Fruit fly (Drosophila melanogaster): Measurements from ENCODE around the gene Raf.

The Raf gene

DNA sequence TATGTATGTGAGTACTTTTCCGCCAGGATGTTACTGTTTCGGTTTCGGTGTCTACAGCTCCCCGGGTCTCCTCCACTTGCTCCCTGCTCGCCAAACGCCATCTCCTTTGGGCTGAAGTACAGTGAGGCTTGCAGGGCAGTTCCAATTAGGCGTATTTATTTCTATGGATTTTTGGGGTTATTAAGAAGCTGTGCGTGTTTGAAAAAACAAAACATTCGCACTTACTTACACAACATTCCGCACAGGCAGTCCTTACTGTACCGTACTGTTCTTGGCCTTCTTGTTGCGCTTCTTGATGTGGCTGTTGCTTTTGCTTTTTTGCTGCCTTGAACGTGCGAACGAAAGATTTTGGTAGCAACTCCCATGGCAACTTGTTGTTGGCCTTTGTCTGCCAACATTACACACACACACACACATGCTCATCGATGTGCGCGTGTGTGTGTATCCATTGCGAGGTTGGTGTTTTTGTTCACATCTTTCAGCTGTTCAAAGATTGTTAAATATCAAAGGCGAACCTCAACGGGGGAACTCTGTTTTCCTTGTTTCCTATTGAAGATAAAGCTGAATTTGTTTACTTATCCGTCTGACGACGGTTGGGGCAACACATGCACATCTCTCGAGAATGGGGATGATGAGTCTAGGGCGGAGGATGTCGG is 26.8 kb downstream of the Raf start (continued):
- TF ChIP-seq YL-1 (GFP tag; optimal IDR thresholded peaks at IDR 0.05) (no peak), bcd (GFP tag; optimal IDR thresholded peaks at IDR 0.05) (peak; percentile 6), caup (GFP tag; optimal IDR thresholded peaks at IDR 0.05; ENCODE audit: severe bottlenecking) (no peak), Spps (tag; optimal IDR thresholded peaks at IDR 0.05) (no peak), fd3F (GFP tag; optimal IDR thresholded peaks at IDR 0.05) (peak; percentile 23), cwo (GFP tag; optimal IDR thresholded peaks at IDR 0.05) (peak; percentile 5), Mrtf (GFP tag; IDR thresholded peaks at IDR 0.05) (0 out of 3 replicates have a peak, but pooled peaks have one; percentile 56), tna (GFP tag; IDR thresholded peaks at IDR 0.05; ENCODE audit: partially characterized antibody) (no peak), amos (GFP tag; IDR thresholded peaks at IDR 0.05; ENCODE audit: partially characterized antibody) (no peak), ems (GFP tag; optimal IDR thresholded peaks at IDR 0.05) (no peak), nom (GFP tag; optimal IDR thresholded peaks at IDR 0.05) (peak; percentile 63), CG14710 (tag; optimal IDR thresholded peaks at IDR 0.05) (no peak), CG2712 (tag; optimal IDR thresholded peaks at IDR 0.05) (peak; percentile 53), CG17361 (GFP tag; IDR thresholded peaks at IDR 0.05) (0 out of 3 replicates have a peak, but pooled peaks have one; percentile 12), Lpt (GFP tag; optimal IDR thresholded peaks at IDR 0.05) (no peak), CG3726 (GFP tag; IDR thresholded peaks at IDR 0.05) (no peak), CG2202 (tag; optimal IDR thresholded peaks at IDR 0.05) (no peak), NfI (GFP tag; optimal IDR thresholded peaks at IDR 0.05) (peak; percentile 49), CG7357 (GFP tag; IDR thresholded peaks at IDR 0.05) (0 out of 3 replicates have a peak, but pooled peaks have one; percentile 47), CG10543 (GFP tag; optimal IDR thresholded peaks at IDR 0.05) (no peak), CG4820 (GFP tag; optimal IDR thresholded peaks at IDR 0.05) (peak; percentile 4), al (GFP tag; IDR thresholded peaks at IDR 0.05) (0 out of 2 replicates have a peak, but pooled peaks have one; percentile 19), nau (GFP tag; optimal IDR thresholded peaks at IDR 0.05) (no peak), run (tag; optimal IDR thresholded peaks at IDR 0.05) (no peak), crol (GFP tag; IDR thresholded peaks at IDR 0.05) (peak; percentile 27; the same call in 1 of the 2 replicates), fd64A (GFP tag; optimal IDR thresholded peaks at IDR 0.05) (no peak), Hr51 (GFP tag; optimal IDR thresholded peaks at IDR 0.05) (peak; percentile 33 to 60), ewg (GFP tag; optimal IDR thresholded peaks at IDR 0.05) (peak; percentile 5), slp2 (GFP tag; optimal IDR thresholded peaks at IDR 0.05) (no peak), lmd (GFP tag; IDR thresholded peaks at IDR 0.05) (peak; percentile 67), dan (GFP tag; IDR thresholded peaks at IDR 0.05) (peak; percentile 39; the same call in 1 of the 2 replicates), CG2875 (GFP tag; optimal IDR thresholded peaks at IDR 0.05) (no peak), CG12155 (GFP tag; optimal IDR thresholded peaks at IDR 0.05) (peak; percentile 56), CG9876 (GFP tag; optimal IDR thresholded peaks at IDR 0.05) (peak; percentile 39), CG13123 (GFP tag; optimal IDR thresholded peaks at IDR 0.05) (no peak), sc (optimal IDR thresholded peaks at IDR 0.05) (no peak), sc (GFP tag; optimal IDR thresholded peaks at IDR 0.05) (no peak), CG10274 (GFP tag; optimal IDR thresholded peaks at IDR 0.05) (no peak), Hey (tag; optimal IDR thresholded peaks at IDR 0.05) (no peak), klu (GFP tag; IDR thresholded peaks at IDR 0.05) (peak; percentile 30; the same call in 1 of the 2 replicates), CG12659 (GFP tag; optimal IDR thresholded peaks at IDR 0.05) (peak; percentile 12), bowl (GFP tag; IDR thresholded peaks at IDR 0.05) (peak; percentile 42; the same call in 1 of the 2 replicates), ap (GFP tag; IDR thresholded peaks at IDR 0.05) (peak; percentile 50; the same call in 1 of the 2 replicates), CG17359 (tag; optimal IDR thresholded peaks at IDR 0.05) (peak; percentile 32), CG10462 (GFP tag; optimal IDR thresholded peaks at IDR 0.05) (no peak), HLH54F (GFP tag; optimal IDR thresholded peaks at IDR 0.05) (peak; percentile 24), CoRest (tag; optimal IDR thresholded peaks at IDR 0.05) (peak; percentile 19), CG4424 (GFP tag; optimal IDR thresholded peaks at IDR 0.05) (peak; percentile 20), CG3407 (GFP tag; optimal IDR thresholded peaks at IDR 0.05) (no peak)
